Worm (Caenorhabditis elegans) whole organism, early embryonic: ENCODE results near the gene nhr-25.

Source experiments
- B0310.2 ChIP-seq: sonication (generic microtip); optimal IDR thresholded peaks from 2 replicates; lab custom pipeline; 2016; ENCODE audit warnings: mild to moderate bottlenecking, missing genetic modification characterization, missing compliant biosample characterization
- F13C5.2 ChIP-seq: sonication (generic microtip); optimal IDR thresholded peaks from 2 replicates; lab custom pipeline; 2017; ENCODE audit warnings: mild to moderate bottlenecking, missing genetic modification characterization, inconsistent platforms, missing compliant biosample characterization
- aly-1 ChIP-seq: sonication (generic microtip); optimal IDR thresholded peaks from 2 replicates; lab custom pipeline; 2016; ENCODE audit warnings: missing genetic modification characterization, missing compliant biosample characterization
- ama-1 ChIP-seq: fragments of 150-350 bp; optimal IDR thresholded peaks from 2 replicates; lab custom pipeline; 2014
- ceh-13 ChIP-seq: fragments of 200-800 bp; sonication (Bioruptor generic); optimal IDR thresholded peaks from 2 replicates; lab custom pipeline; 2018; ENCODE audit warnings: mild to moderate bottlenecking, missing genetic modification characterization, missing compliant biosample characterization
- ceh-36 ChIP-seq: sonication (generic microtip); optimal IDR thresholded peaks from 2 replicates; lab custom pipeline; 2016; ENCODE audit warnings: missing genetic modification characterization, inconsistent platforms, missing compliant biosample characterization
- ets-7 ChIP-seq: sonication (generic microtip); optimal IDR thresholded peaks from 2 replicates; lab custom pipeline; 2016; ENCODE audit warnings: missing genotype, missing genetic modification characterization, missing compliant biosample characterization
- flt-1 ChIP-seq: fragments of 200-800 bp; sonication (Bioruptor generic); IDR thresholded peaks from 2 replicates; pipeline ENCODE4 v1.3.6; 2022; ENCODE audit warnings: missing genetic modification characterization, missing compliant biosample characterization
- hmbx-1 ChIP-seq: sonication (generic microtip); optimal IDR thresholded peaks from 2 replicates; lab custom pipeline; 2016; ENCODE audit warnings: mild to moderate bottlenecking, missing genetic modification characterization, missing compliant biosample characterization
- hmg-4 ChIP-seq: fragments of 200-800 bp; sonication (Bioruptor generic); optimal IDR thresholded peaks from 2 replicates; lab custom pipeline; 2018; ENCODE audit warnings: mild to moderate bottlenecking, missing genetic modification characterization, missing compliant biosample characterization
- hnd-1 ChIP-seq: sonication (generic microtip); optimal IDR thresholded peaks from 2 replicates; lab custom pipeline; 2016; ENCODE audit warnings: missing genetic modification characterization, missing compliant biosample characterization
- pes-1 ChIP-seq: fragments of 200-800 bp; sonication (Bioruptor generic); IDR thresholded peaks from 2 replicates; pipeline ENCODE4 v1.3.6; 2022; ENCODE audit warnings: missing genetic modification reagents, missing genetic modification characterization, missing compliant biosample characterization
- scrt-1 ChIP-seq: fragments of 200-800 bp; sonication (Bioruptor generic); IDR thresholded peaks from 2 replicates; pipeline ENCODE4 v1.3.6; 2022; ENCODE audit warnings: missing genetic modification characterization, missing compliant biosample characterization
- sea-1 ChIP-seq: fragments of 200-800 bp; sonication (Bioruptor generic); conservative IDR thresholded peaks from 2 replicates; pipeline ENCODE4 v1.3.6; 2022; ENCODE audit warnings: missing genetic modification characterization, missing compliant biosample characterization
- tbx-11 ChIP-seq: fragments of 200-800 bp; sonication (Bioruptor generic); IDR thresholded peaks from 2 replicates; pipeline ENCODE4 v1.3.6; 2022; ENCODE audit warnings: missing genetic modification characterization, missing compliant biosample characterization
- tbx-37 ChIP-seq: fragments of 200-800 bp; sonication (Bioruptor generic); conservative IDR thresholded peaks from 2 replicates; pipeline ENCODE4 v1.3.6; 2022; ENCODE audit warnings: missing genetic modification reagents, missing genetic modification characterization, missing compliant biosample characterization
- tra-4 ChIP-seq: sonication (generic microtip); optimal IDR thresholded peaks from 2 replicates; lab custom pipeline; 2017; ENCODE audit warnings: missing genetic modification characterization, missing compliant biosample characterization

Gene nhr-25

DNA sequence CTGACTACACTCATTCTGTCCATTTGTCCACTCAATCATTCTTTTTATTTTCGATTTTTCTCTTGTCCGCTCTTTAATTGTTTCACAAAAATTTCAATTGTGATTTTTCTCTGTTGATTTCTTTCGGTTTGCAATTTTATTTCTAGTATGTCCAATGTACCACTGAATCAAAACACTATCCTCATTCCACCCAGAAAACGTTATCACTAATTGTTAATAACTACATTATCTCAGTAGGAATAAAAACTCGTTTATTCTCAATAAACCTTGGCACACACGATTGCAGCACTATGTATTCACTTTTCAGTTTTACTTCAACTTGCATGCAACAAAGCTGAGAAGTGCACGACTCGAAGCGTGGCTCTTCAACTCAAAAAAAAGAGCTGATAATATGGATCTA, 43.1 kb downstream of the nhr-25 start, which contains the start of gene K03A11.1:
Gene K03A11.1, plus strand, starts transcription at position 301 of the 400 bp plus-strand sequence.
- no peak for TF ChIP-seq scrt-1 (GFP tag; lab: Robert Waterston, UW)
- TF ChIP-seq tbx-11 (GFP tag; lab: Robert Waterston, UW), result no peak
- TF ChIP-seq sea-1 (GFP tag; lab: Robert Waterston, UW), result no peak
- no peak for TF ChIP-seq ama-1 (lab: Kevin White, UChicago)
- TF ChIP-seq F13C5.2 (tag; lab: Kevin White, UChicago), result no peak
- TF ChIP-seq hmbx-1 (tag; lab: Kevin White, UChicago), result no peak
- no peak for TF ChIP-seq ceh-13 (GFP tag; lab: Kevin White, UChicago)
- TF ChIP-seq ceh-36 (tag; lab: Kevin White, UChicago), result no peak
- TF ChIP-seq ets-7 (tag; lab: Kevin White, UChicago), result no peak
- no peak for TF ChIP-seq tbx-37 (GFP tag; lab: Robert Waterston, UW)
- no peak for TF ChIP-seq hnd-1
- TF ChIP-seq B0310.2 (tag; lab: Kevin White, UChicago), result no peak
- TF ChIP-seq pes-1 (GFP tag; lab: Robert Waterston, UW), result no peak
- no peak for TF ChIP-seq aly-1 (tag; lab: Kevin White, UChicago)
- TF ChIP-seq tra-4 (tag; lab: Kevin White, UChicago), result no peak
- TF ChIP-seq flt-1, result no peak

DNA sequence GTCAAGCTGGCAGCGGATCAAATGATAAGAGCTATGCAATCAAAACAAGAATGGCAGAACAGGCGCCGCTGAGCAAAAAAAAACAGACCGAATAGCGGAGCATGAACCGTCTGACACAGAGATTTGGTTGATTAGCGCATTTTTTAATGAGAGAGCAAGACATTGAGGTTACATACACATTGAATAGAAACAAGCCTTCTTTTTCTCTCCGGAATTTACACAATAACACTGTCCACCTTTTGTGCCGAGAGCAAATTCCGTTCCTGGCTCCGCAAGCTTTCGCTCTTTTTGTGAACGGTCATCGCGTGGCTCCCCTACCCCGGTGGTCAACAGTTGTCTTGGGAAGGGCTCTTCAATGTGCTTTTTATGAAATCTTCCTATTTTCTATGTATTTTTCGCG, 47.3 kb downstream of the nhr-25 start, which contains the start of gene K03A11.6:
Gene K03A11.6, plus strand, starts transcription at position 301 of the 400 bp plus-strand sequence.
- TF ChIP-seq sea-1 (GFP tag; lab: Robert Waterston, UW) (no peak), tbx-11 (GFP tag; lab: Robert Waterston, UW) (no peak), F13C5.2 (tag; lab: Kevin White, UChicago) (no peak), B0310.2 (tag; lab: Kevin White, UChicago) (no peak), hmg-4 (GFP tag; lab: Kevin White, UChicago) (no peak), tra-4 (tag; lab: Kevin White, UChicago) (no peak), aly-1 (tag; lab: Kevin White, UChicago) (no peak), tbx-37 (GFP tag; lab: Robert Waterston, UW) (no peak), flt-1 (no peak), hmbx-1 (tag; lab: Kevin White, UChicago) (no peak), hnd-1 (no peak), scrt-1 (GFP tag; lab: Robert Waterston, UW) (no peak), ceh-13 (GFP tag; lab: Kevin White, UChicago) (no peak), ets-7 (tag; lab: Kevin White, UChicago) (no peak), ceh-36 (tag; lab: Kevin White, UChicago) (no peak), pes-1 (GFP tag; lab: Robert Waterston, UW) (no peak), ama-1 (lab: Kevin White, UChicago) (no peak)

DNA sequence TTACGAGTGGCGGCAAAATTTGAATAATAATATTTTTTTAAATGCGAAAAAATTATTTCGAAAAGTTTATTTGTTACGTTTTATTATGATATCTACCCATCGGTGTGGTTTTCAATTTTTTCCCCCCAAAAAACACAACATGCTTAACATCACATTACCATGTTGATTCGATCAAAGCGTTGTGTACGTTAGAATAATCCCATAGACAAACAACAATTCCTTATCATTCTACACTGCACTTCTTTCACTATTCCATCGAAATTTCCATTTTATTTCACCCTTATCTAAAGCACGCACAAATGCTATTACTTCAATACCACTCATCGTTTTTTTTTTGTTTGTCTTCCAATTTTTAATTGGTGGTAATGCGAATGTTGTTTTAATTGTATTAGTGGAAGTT, 51.7 kb downstream of the nhr-25 start:
- TF ChIP-seq flt-1 (no peak), B0310.2 (tag; lab: Kevin White, UChicago) (no peak), tra-4 (tag; lab: Kevin White, UChicago) (no peak), scrt-1 (GFP tag; lab: Robert Waterston, UW) (no peak), sea-1 (GFP tag; lab: Robert Waterston, UW) (no peak), ama-1 (lab: Kevin White, UChicago) (no peak)

DNA sequence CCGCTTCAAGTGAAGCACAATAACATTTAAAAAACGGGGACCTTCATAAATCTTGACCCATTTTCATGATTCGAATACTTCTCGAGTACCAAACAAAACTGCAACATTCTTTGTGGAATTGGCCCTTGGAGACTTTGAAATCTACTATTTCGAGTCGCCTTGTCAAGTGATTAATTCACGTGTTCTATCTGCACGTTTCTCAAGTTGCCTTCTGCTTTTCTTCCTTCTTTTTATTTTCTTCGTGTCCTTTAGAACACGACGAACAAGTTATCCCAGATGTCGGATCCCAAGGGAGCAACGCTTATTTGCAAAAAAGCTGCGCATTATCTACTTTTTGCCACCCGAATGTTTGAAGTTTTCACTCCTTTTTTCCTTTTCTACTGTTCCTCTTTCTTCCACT, 53.1 kb downstream of the nhr-25 start:
- no peak for TF ChIP-seq hmg-4 (GFP tag; lab: Kevin White, UChicago)
- no peak for TF ChIP-seq B0310.2 (tag; lab: Kevin White, UChicago)
- TF ChIP-seq hmbx-1 (tag; lab: Kevin White, UChicago), result no peak
- TF ChIP-seq ets-7 (tag; lab: Kevin White, UChicago), result no peak
- no peak for TF ChIP-seq tbx-37 (GFP tag; lab: Robert Waterston, UW)
- no peak for TF ChIP-seq tra-4 (tag; lab: Kevin White, UChicago)
- TF ChIP-seq aly-1 (tag; lab: Kevin White, UChicago), result no peak
- no peak for TF ChIP-seq pes-1 (GFP tag; lab: Robert Waterston, UW)
- TF ChIP-seq ceh-36 (tag; lab: Kevin White, UChicago), result no peak
- no peak for TF ChIP-seq hnd-1
- TF ChIP-seq ceh-13 (GFP tag; lab: Kevin White, UChicago), result no peak
- no peak for TF ChIP-seq ama-1 (lab: Kevin White, UChicago)
- TF ChIP-seq scrt-1 (GFP tag; lab: Robert Waterston, UW), result no peak
- TF ChIP-seq flt-1, result no peak
- TF ChIP-seq tbx-11 (GFP tag; lab: Robert Waterston, UW), result no peak
- TF ChIP-seq F13C5.2 (tag; lab: Kevin White, UChicago), result no peak

DNA sequence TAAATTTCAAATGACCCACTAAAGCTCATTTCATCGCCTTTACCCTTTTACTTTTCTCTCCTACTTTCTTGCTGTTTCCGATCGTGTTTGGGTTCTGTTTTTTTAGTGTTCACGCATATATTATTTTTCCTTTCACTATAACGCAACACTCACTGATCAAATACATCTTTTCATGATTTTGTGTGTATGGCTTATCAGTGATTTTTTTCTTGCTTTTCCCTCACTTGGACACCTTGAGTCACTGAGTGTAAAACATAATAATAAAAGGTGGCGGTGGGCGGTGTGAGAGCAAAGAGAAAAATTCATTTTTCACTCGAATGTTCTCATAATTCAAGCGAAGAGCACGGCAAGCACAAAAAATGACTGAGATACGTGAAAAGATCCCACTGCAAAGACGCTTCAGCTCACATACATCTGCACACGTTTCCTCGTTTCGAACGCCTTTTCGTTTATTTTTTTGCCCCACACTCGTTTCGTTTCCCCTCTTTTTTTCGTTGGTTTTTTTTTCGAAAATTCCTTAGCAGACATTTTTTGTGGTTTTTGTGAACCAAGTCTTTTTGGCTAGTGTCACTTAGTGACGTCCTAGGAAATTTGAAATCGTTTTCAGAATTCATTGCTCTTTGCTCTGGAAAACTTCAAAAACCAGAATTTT, 54.8 kb downstream of the nhr-25 start, which contains the start of gene K03A11.5:
Gene K03A11.5, plus strand, starts transcription at position 602 of the 652 bp plus-strand sequence.
- TF ChIP-seq sea-1 (GFP tag; lab: Robert Waterston, UW) (no peak), hmg-4 (GFP tag; lab: Kevin White, UChicago) (no peak), flt-1 (no peak), aly-1 (tag; lab: Kevin White, UChicago) (no peak), ama-1 (lab: Kevin White, UChicago) (no peak), ets-7 (tag; lab: Kevin White, UChicago) (no peak), ceh-13 (GFP tag; lab: Kevin White, UChicago) (no peak), pes-1 (GFP tag; lab: Robert Waterston, UW) (no peak), scrt-1 (GFP tag; lab: Robert Waterston, UW) (no peak), B0310.2 (tag; lab: Kevin White, UChicago) (no peak), tra-4 (tag; lab: Kevin White, UChicago) (no peak), F13C5.2 (tag; lab: Kevin White, UChicago) (no peak), hmbx-1 (tag; lab: Kevin White, UChicago) (no peak), ceh-36 (tag; lab: Kevin White, UChicago) (no peak), tbx-37 (GFP tag; lab: Robert Waterston, UW) (no peak)
